Fruit fly (Drosophila melanogaster): ENCODE measurements around the gene CG9399.

Gene CG9399

DNA sequence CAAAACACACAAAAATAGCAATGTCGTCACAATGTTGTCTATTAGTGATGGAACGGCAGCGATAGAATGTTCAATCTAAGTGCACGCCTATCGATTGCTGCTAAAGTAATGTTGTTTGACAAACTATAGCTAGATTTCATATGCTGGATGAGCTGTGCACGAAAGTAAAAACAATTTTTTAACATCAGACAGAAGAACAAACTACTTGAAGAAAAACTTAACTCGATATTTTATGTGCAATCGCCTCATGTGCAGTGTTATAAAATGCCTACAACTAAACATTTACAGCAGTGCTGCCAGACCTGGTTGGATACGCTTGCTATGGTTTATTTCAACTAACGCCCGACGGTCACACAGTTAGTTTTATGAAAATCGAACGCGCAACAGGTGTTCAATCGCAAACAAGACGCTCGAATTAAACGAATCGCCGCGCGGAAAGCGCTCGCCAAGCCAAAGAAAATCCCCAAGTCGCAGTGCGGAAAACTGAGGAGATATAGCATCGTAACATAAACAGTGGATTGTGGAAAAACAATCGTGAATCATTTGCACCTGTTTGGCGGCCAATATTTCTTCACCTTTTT, 17.0 kb upstream of the CG9399 start, which contains the start of the genes bocks and CG8312 (continued):
- TF ChIP-seq CG32006 (GFP tag; optimal IDR thresholded peaks at IDR 0.05) = no peak
- peak; percentile 50 for TF ChIP-seq CG6854 (GFP tag; optimal IDR thresholded peaks at IDR 0.05)
- no peak for TF ChIP-seq Blimp-1 (GFP tag; optimal IDR thresholded peaks at IDR 0.05)
- TF ChIP-seq CG6276 (GFP tag; optimal IDR thresholded peaks at IDR 0.05) = no peak
- peak; percentile 10 for TF ChIP-seq net (GFP tag; optimal IDR thresholded peaks at IDR 0.05)
- no peak for TF ChIP-seq CG3032 (tag; optimal IDR thresholded peaks at IDR 0.05)
- TF ChIP-seq spab (GFP tag; optimal IDR thresholded peaks at IDR 0.05) = no peak
- TF ChIP-seq CG6792 (GFP tag; optimal IDR thresholded peaks at IDR 0.05) = peak; percentile 16
- no peak for TF ChIP-seq CG8119 (GFP tag; IDR thresholded peaks at IDR 0.05)
- no peak for TF ChIP-seq Hr38 (GFP tag; optimal IDR thresholded peaks at IDR 0.05)
- TF ChIP-seq eg (GFP tag; IDR thresholded peaks at IDR 0.05) = no peak
- no peak for TF ChIP-seq Hr4 (GFP tag; optimal IDR thresholded peaks at IDR 0.05)
- no peak for TF ChIP-seq CG16779 (tag; optimal IDR thresholded peaks at IDR 0.05)
- TF ChIP-seq CG8632 (GFP tag; optimal IDR thresholded peaks at IDR 0.05) = no peak
- TF ChIP-seq svp (GFP tag) = no peak
- peak; percentile 66 for TF ChIP-seq fkh (GFP tag; optimal IDR thresholded peaks at IDR 0.05)
- peak; percentile 96 for TF ChIP-seq dsx (GFP tag; optimal IDR thresholded peaks at IDR 0.05; ENCODE audit: poor library complexity, severe bottlenecking)
- no peak for TF ChIP-seq Ets96B (tag; optimal IDR thresholded peaks at IDR 0.05)
- TF ChIP-seq Smox (GFP tag; optimal IDR thresholded peaks at IDR 0.05) = no peak
- no peak for TF ChIP-seq Sox15 (GFP tag; optimal IDR thresholded peaks at IDR 0.05)
- TF ChIP-seq vri (GFP tag; optimal IDR thresholded peaks at IDR 0.05) = peak; percentile 34
- TF ChIP-seq CG11762 (GFP tag; optimal IDR thresholded peaks at IDR 0.05; ENCODE audit: insufficient read depth) = no peak
- TF ChIP-seq Ets21C (GFP tag; optimal IDR thresholded peaks at IDR 0.05) = no peak
- TF ChIP-seq fd59A (GFP tag; optimal IDR thresholded peaks at IDR 0.05) = no peak
- TF ChIP-seq Eip78C (GFP tag) = no peak

DNA sequence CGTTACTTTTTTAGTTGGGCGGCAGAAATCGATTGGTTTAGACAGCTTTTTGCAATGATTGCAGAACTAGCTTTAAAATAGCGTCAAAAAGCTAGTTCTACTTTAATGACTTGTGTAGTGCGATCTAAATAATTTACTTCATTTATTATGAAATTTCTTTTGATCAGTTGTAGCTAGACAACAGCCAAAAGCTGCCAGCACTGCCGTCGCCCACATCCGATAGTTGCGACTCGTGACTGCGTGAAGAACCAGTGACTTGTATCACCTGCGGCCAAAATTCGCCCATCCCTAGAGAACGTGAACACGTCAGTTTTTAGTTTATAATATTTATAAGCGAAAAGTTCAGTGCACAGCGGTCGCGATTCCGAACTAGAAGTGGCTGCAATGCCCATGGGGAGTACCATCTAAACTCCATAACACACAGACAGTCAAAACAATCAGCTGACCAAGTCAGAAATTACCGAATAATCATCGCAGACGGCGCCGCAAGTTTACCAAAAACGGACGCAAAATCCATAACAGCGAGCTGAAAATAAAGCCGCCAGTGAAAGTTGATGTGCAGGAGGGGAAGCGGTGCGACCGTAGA, 12.7 kb upstream of the CG9399 start, which contains the start of gene P58IPK:
TSS of gene P58IPK (plus strand) at position 280 of the 586 bp plus-strand sequence.
- TF ChIP-seq Eip78C (GFP tag) (peak; percentile 74), spab (GFP tag; optimal IDR thresholded peaks at IDR 0.05) (no peak), CG10631 (GFP tag; optimal IDR thresholded peaks at IDR 0.05) (peak; percentile 62), achi (GFP tag; optimal IDR thresholded peaks at IDR 0.05) (peak; percentile 46), CG3919 (GFP tag; optimal IDR thresholded peaks at IDR 0.05) (peak; percentile 36), CG34406 (GFP tag; optimal IDR thresholded peaks at IDR 0.05) (no peak), CG11762 (GFP tag; optimal IDR thresholded peaks at IDR 0.05; ENCODE audit: insufficient read depth) (no peak), CG1621 (tag; optimal IDR thresholded peaks at IDR 0.05) (no peak), CG6792 (GFP tag; optimal IDR thresholded peaks at IDR 0.05) (no peak), CG11294 (GFP tag; IDR thresholded peaks at IDR 0.05) (no peak), Lpt (GFP tag; optimal IDR thresholded peaks at IDR 0.05) (no peak), CG31627 (GFP tag; optimal IDR thresholded peaks at IDR 0.05) (peak; percentile 66), CG6854 (GFP tag; optimal IDR thresholded peaks at IDR 0.05) (peak; percentile 28), lz (GFP tag; optimal IDR thresholded peaks at IDR 0.05) (peak; percentile 68), CG7368 (GFP tag; optimal IDR thresholded peaks at IDR 0.05) (no peak), CG32006 (GFP tag; optimal IDR thresholded peaks at IDR 0.05) (no peak), Met (GFP tag; optimal IDR thresholded peaks at IDR 0.05) (no peak), Sox14 (GFP tag; optimal IDR thresholded peaks at IDR 0.05) (peak; percentile 62), esn (GFP tag; optimal IDR thresholded peaks at IDR 0.05) (peak; percentile 61), CG8319 (GFP tag; optimal IDR thresholded peaks at IDR 0.05) (no peak), Ets21C (GFP tag; optimal IDR thresholded peaks at IDR 0.05) (no peak), ss (GFP tag; optimal IDR thresholded peaks at IDR 0.05) (no peak), CG8632 (GFP tag; optimal IDR thresholded peaks at IDR 0.05) (no peak), Ets96B (tag; optimal IDR thresholded peaks at IDR 0.05) (peak; percentile 17), topi (GFP tag; optimal IDR thresholded peaks at IDR 0.05) (peak; percentile 42), CG8119 (GFP tag; IDR thresholded peaks at IDR 0.05) (no peak), Hr38 (GFP tag; optimal IDR thresholded peaks at IDR 0.05) (no peak), Blimp-1 (GFP tag; optimal IDR thresholded peaks at IDR 0.05) (no peak), cyc (GFP tag; optimal IDR thresholded peaks at IDR 0.05) (peak; percentile 29), CG6163 (GFP tag; IDR thresholded peaks at IDR 0.05) (peak; percentile 30; the same call in 1 of the 3 replicates), CG9139 (GFP tag; optimal IDR thresholded peaks at IDR 0.05) (no peak), svp (GFP tag) (no peak), dsx (GFP tag; optimal IDR thresholded peaks at IDR 0.05; ENCODE audit: poor library complexity, severe bottlenecking) (peak; percentile 1), eg (GFP tag; IDR thresholded peaks at IDR 0.05) (peak; percentile 62; the same call in 2 of the 3 replicates), CG4318 (GFP tag; optimal IDR thresholded peaks at IDR 0.05) (no peak), CG6276 (GFP tag; optimal IDR thresholded peaks at IDR 0.05) (no peak), vri (GFP tag; optimal IDR thresholded peaks at IDR 0.05) (peak; percentile 42), fkh (GFP tag; optimal IDR thresholded peaks at IDR 0.05) (no peak), fd85E (GFP tag; optimal IDR thresholded peaks at IDR 0.05) (no peak)

All from whole organism, prepupa.